Fruit fly (Drosophila melanogaster): Measurements from ENCODE around the gene CG42395.
A peak's percentile ranks its signal among the peaks of the same experiment; 100 is the strongest.

DNA sequence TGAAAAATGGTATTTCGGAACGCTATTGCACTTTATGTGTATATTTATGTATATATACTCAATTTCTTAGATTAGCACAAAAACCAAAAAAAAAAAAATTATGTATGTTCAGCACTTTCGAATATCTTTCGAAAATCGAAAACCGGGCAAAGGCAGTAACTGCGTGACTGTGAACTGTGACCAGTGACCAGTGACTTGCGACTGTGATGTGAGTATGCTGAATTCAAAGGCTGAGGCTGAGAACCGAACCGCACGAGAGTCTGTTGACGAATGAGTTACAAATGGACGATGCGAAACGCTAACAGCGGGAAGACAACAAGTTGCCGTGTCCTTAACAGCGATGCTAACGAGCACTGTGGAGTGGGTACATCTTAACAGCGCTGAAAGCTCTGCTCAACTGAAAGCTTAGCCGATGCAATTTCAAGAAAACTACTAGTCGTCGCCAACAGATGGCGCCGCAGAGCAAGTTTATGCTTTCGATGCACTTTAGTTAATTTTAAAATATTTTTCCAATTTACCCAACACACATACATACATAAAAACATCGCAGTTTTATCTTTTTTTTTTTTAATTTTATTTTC is 25.4 kb downstream of the CG42395 start, which contains the start of gene CG32700:
- TF ChIP-seq CG3032 (tag; optimal IDR thresholded peaks at IDR 0.05) (no peak), Gug (GFP tag; IDR thresholded peaks at IDR 0.05) (no peak), CG11902 (GFP tag; optimal IDR thresholded peaks at IDR 0.05) (no peak), Hr38 (GFP tag; optimal IDR thresholded peaks at IDR 0.05) (no peak), CG3919 (GFP tag; optimal IDR thresholded peaks at IDR 0.05) (peak; percentile 7), Eip75B (GFP tag; optimal IDR thresholded peaks at IDR 0.05) (no peak), topi (GFP tag; optimal IDR thresholded peaks at IDR 0.05) (no peak), Eip93F (GFP tag; optimal IDR thresholded peaks at IDR 0.05) (no peak), Hr39 (GFP tag; optimal IDR thresholded peaks at IDR 0.05) (no peak)
